Fruit fly (Drosophila melanogaster): Measurements from ENCODE around the gene dpr19.

Gene dpr19

dm6 chr2L:10413251-10414127 lies 37.5 kb downstream of the dpr19 start, which contains the start of the genes CG5355 and Klp31E (continued):
- peak; percentile 47 for TF ChIP-seq CG17385 (GFP tag; optimal IDR thresholded peaks at IDR 0.05)
- TF ChIP-seq crp (GFP tag; optimal IDR thresholded peaks at IDR 0.05): peak; percentile 30 to 84
- TF ChIP-seq pita (GFP tag; optimal IDR thresholded peaks at IDR 0.05): no peak
- TF ChIP-seq CG17361 (GFP tag; IDR thresholded peaks at IDR 0.05): peak; percentile 95
- TF ChIP-seq CG1792 (GFP tag; optimal IDR thresholded peaks at IDR 0.05): peak; percentile 42
- no peak for TF ChIP-seq sd (tag; optimal IDR thresholded peaks at IDR 0.05)
- peak; percentile 65 for TF ChIP-seq HLH4C (GFP tag; IDR thresholded peaks at IDR 0.05; ENCODE audit: partially characterized antibody)
- no peak for TF ChIP-seq nau (GFP tag; optimal IDR thresholded peaks at IDR 0.05)
- TF ChIP-seq CG17186 (GFP tag; optimal IDR thresholded peaks at IDR 0.05): no peak
- TF ChIP-seq gcm (GFP tag; optimal IDR thresholded peaks at IDR 0.05): peak; percentile 45
- no peak for TF ChIP-seq CG18599 (GFP tag; optimal IDR thresholded peaks at IDR 0.05)
- TF ChIP-seq CG14965 (GFP tag; optimal IDR thresholded peaks at IDR 0.05; ENCODE audit: borderline replicate concordance): no peak
- TF ChIP-seq Mrtf (GFP tag; IDR thresholded peaks at IDR 0.05): no peak; the same call in 2 of the 3 replicates
- 0 out of 2 replicates have a peak, but pooled peaks have one; percentile 25 for TF ChIP-seq CG32767 (GFP tag; IDR thresholded peaks at IDR 0.05)
- peak; percentile 57; the same call in 1 of the 3 replicates for TF ChIP-seq CG6791 (GFP tag; IDR thresholded peaks at IDR 0.05; ENCODE audit: partially characterized antibody)
- TF ChIP-seq Nf-YC (tag; optimal IDR thresholded peaks at IDR 0.05): peak; percentile 76
- TF ChIP-seq CG2712 (tag; optimal IDR thresholded peaks at IDR 0.05): peak; percentile 85
- peak; percentile 33 for TF ChIP-seq CG18476 (GFP tag; optimal IDR thresholded peaks at IDR 0.05)
- peak; percentile 95 for TF ChIP-seq CG30020 (tag; optimal IDR thresholded peaks at IDR 0.05)
- no peak for TF ChIP-seq CG8765 (GFP tag; IDR thresholded peaks at IDR 0.05)
- no peak for TF ChIP-seq Camta (GFP tag; optimal IDR thresholded peaks at IDR 0.05)
- peak; percentile 70; the same call in 1 of the 3 replicates for TF ChIP-seq so (GFP tag; IDR thresholded peaks at IDR 0.05)
- TF ChIP-seq zen2 (GFP tag; IDR thresholded peaks at IDR 0.05; ENCODE audit: partially characterized antibody): peak; percentile 63; the same call in 2 of the 3 replicates
- TF ChIP-seq CG3847 (GFP tag; IDR thresholded peaks at IDR 0.05): no peak; the same call in 1 of the 2 replicates
- TF ChIP-seq tup (GFP tag; optimal IDR thresholded peaks at IDR 0.05): no peak
- TF ChIP-seq h (optimal IDR thresholded peaks at IDR 0.05): no peak
- TF ChIP-seq E2f2 (GFP tag; IDR thresholded peaks at IDR 0.05): no peak; the same call in 1 of the 2 replicates
- TF ChIP-seq CG15011 (GFP tag; optimal IDR thresholded peaks at IDR 0.05): no peak
- peak; percentile 15 for TF ChIP-seq Ets97D (GFP tag; optimal IDR thresholded peaks at IDR 0.05)
- peak; percentile 65 for TF ChIP-seq tap (tag; optimal IDR thresholded peaks at IDR 0.05)
- TF ChIP-seq ftz-f1 (GFP tag; optimal IDR thresholded peaks at IDR 0.05): no peak
- no peak for TF ChIP-seq CG18011 (GFP tag; optimal IDR thresholded peaks at IDR 0.05)
- TF ChIP-seq CG6254 (GFP tag; optimal IDR thresholded peaks at IDR 0.05): no peak
- no peak for TF ChIP-seq luna (GFP tag; optimal IDR thresholded peaks at IDR 0.05)
- TF ChIP-seq crol (GFP tag; IDR thresholded peaks at IDR 0.05): no peak
- peak; percentile 28 for TF ChIP-seq CG31388 (GFP tag; optimal IDR thresholded peaks at IDR 0.05)
- TF ChIP-seq al (GFP tag; IDR thresholded peaks at IDR 0.05): 0 out of 2 replicates have a peak, but pooled peaks have one; percentile 16
- TF ChIP-seq zfh1 (GFP tag; IDR thresholded peaks at IDR 0.05): peak; percentile 57; the same call in 2 of the 3 replicates
- no peak for TF ChIP-seq dimm (GFP tag; IDR thresholded peaks at IDR 0.05)
- peak; percentile 58 for TF ChIP-seq pum (GFP tag; optimal IDR thresholded peaks at IDR 0.05)
- TF ChIP-seq HLH54F (GFP tag; optimal IDR thresholded peaks at IDR 0.05): peak; percentile 49
- TF ChIP-seq gsb-n (tag; optimal IDR thresholded peaks at IDR 0.05): no peak
- peak; percentile 68 for TF ChIP-seq CG1602 (GFP tag; optimal IDR thresholded peaks at IDR 0.05)
- no peak for TF ChIP-seq cwo (GFP tag; optimal IDR thresholded peaks at IDR 0.05)
- TF ChIP-seq CG10654 (GFP tag; optimal IDR thresholded peaks at IDR 0.05): peak; percentile 61
- 0 out of 3 replicates have a peak, but pooled peaks have one; percentile 42 for TF ChIP-seq CG11456 (GFP tag; IDR thresholded peaks at IDR 0.05)
- peak; percentile 49; the same call in 1 of the 3 replicates for TF ChIP-seq CG7963 (GFP tag; IDR thresholded peaks at IDR 0.05; ENCODE audit: partially characterized antibody)
- TF ChIP-seq D19B (GFP tag; optimal IDR thresholded peaks at IDR 0.05): peak; percentile 38
